Fruit fly (Drosophila melanogaster): ENCODE measurements around the gene CG16772.

dm6 chr2L:19960930-19961329, 1.5 kb upstream of the CG16772 start, which contains the start of gene CG34051:
- TF ChIP-seq CG34406 (GFP tag; optimal IDR thresholded peaks at IDR 0.05): no peak
- no peak for TF ChIP-seq net (GFP tag; optimal IDR thresholded peaks at IDR 0.05)
- no peak for TF ChIP-seq CG8319 (GFP tag; optimal IDR thresholded peaks at IDR 0.05)
